Fruit fly (Drosophila melanogaster) whole organism: Measurements from ENCODE around the gene mio.
A peak's percentile ranks its signal among the peaks of the same experiment; 100 is the strongest.

Source experiments
- CG8478 ChIP-seq: fragments of >200 bp; optimal IDR thresholded peaks from 2 replicates; lab custom pipeline; 2018; ENCODE audit warnings: inconsistent platforms
- psq ChIP-seq: fragments of >200 bp; optimal IDR thresholded peaks from 2 replicates; lab custom pipeline; 2017
- usp ChIP-seq: fragments of >200 bp; optimal IDR thresholded peaks from 2 replicates; lab custom pipeline; 2017; ENCODE audit warnings: missing biosample characterization, missing genetic modification characterization, mixed read lengths

DNA sequence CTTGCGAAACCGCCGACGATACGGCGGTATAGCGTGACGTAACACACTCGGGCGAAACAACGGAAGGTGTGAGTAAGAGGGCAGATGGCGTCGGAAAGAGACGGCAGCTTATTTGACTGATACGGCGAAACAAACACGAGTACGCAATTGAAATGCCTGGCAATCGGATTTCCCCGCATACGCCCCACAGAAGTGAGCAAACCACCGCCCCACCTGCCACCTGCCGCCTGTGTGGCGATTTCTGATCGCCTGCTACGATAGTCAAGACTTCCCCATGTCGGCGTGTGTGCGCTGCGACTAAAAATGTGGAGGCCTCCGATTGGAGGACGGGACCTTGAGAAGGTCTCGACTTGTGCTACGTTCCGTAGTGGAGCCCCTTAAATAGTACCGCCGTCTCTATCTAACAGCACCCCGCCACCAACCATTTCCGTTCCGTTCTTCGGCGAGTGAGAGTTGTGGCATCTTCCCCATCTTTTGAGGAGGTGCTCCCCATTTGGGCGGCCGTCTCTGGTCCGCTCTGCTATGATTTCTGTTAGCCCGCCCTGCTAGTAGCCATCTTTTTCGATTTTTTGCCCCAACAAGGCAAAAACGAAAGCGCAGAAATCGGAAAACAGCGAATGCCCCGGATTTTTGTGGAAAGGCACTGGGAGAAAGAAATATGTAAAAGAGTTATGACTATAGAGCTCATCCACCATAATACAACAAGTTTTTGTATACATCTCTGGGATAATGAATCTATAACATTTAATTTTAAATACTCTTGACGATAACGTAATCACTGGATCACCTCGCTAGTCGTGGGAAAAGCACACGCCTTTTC is 18.3 kb upstream of the mio start:
- TF ChIP-seq CG8478 (lab: Kevin White, UChicago), result peak; percentile 21
- no peak for TF ChIP-seq psq (lab: Kevin White, UChicago)
- TF ChIP-seq usp (GFP tag; lab: Kevin White, UChicago), result no peak
